Worm (Caenorhabditis elegans): Measurements from ENCODE around the gene hip-1.

hip-1 gene

ce11 chrIII:13565972-13566371 lies 56.3 kb downstream of the hip-1 start:
- no peak for TF ChIP-seq flt-1 (GFP tag; IDR thresholded peaks at IDR 0.05)
- no peak for TF ChIP-seq tra-4 (tag; optimal IDR thresholded peaks at IDR 0.05)
- no peak for TF ChIP-seq sea-1 (GFP tag; conservative IDR thresholded peaks at IDR 0.05)
- TF ChIP-seq B0310.2 (tag; optimal IDR thresholded peaks at IDR 0.05) = no peak
- no peak for TF ChIP-seq F13C5.2 (tag; optimal IDR thresholded peaks at IDR 0.05)
- no peak for TF ChIP-seq hmg-4 (GFP tag; optimal IDR thresholded peaks at IDR 0.05)

ce11 chrIII:13564929-13565328 lies 57.4 kb downstream of the hip-1 start, which contains the start of gene aldo-1:
Gene aldo-1 (minus strand): TSS chrIII:13564937.
- no peak for TF ChIP-seq tbx-37 (GFP tag; conservative IDR thresholded peaks at IDR 0.05)
- TF ChIP-seq ets-7 (tag; optimal IDR thresholded peaks at IDR 0.05) = no peak
- no peak for TF ChIP-seq ama-1 (optimal IDR thresholded peaks at IDR 0.05)
- no peak for TF ChIP-seq hnd-1 (tag; optimal IDR thresholded peaks at IDR 0.05)
- no peak for TF ChIP-seq sea-1 (GFP tag; conservative IDR thresholded peaks at IDR 0.05)

Measured in whole organism, early embryonic.